Worm (Caenorhabditis elegans) whole organism, L3 larva: Measurements from ENCODE around the gene npax-4.

ENCODE experiments used
- ceh-82 ChIP-seq: fragments of 150-350 bp; optimal IDR thresholded peaks from 2 replicates; lab custom pipeline; 2014; ENCODE audit warnings: missing biosample characterization, missing genetic modification characterization
- jun-1 ChIP-seq: fragments of 150-350 bp; optimal IDR thresholded peaks from 2 replicates; lab custom pipeline; 2014; ENCODE audit warnings: missing biosample characterization, missing genetic modification reagents, missing genetic modification characterization
- nhr-11 ChIP-seq: fragments of 150-350 bp; optimal IDR thresholded peaks from 2 replicates; lab custom pipeline; 2014; ENCODE audit warnings: missing biosample characterization, missing genetic modification characterization
- nhr-12 ChIP-seq: fragments of 150-350 bp; optimal IDR thresholded peaks from 2 replicates; lab custom pipeline; 2014; ENCODE audit warnings: missing biosample characterization, missing genetic modification characterization
- nhr-43 ChIP-seq: sonication (generic microtip); optimal IDR thresholded peaks from 2 replicates; lab custom pipeline; 2016; ENCODE audit warnings: mild to moderate bottlenecking, missing genetic modification characterization, missing compliant biosample characterization; ENCODE audit not compliant: poor library complexity, severe bottlenecking
- nhr-76 ChIP-seq: fragments of 150-350 bp; sonication (generic microtip); optimal IDR thresholded peaks from 5 replicates; lab custom pipeline; 2014; ENCODE audit warnings: missing biosample characterization, missing genetic modification characterization
- snpc-4 ChIP-seq: fragments of 150-350 bp; optimal IDR thresholded peaks from 2 replicates; lab custom pipeline; 2014; ENCODE audit warnings: missing biosample characterization, missing genetic modification characterization

DNA sequence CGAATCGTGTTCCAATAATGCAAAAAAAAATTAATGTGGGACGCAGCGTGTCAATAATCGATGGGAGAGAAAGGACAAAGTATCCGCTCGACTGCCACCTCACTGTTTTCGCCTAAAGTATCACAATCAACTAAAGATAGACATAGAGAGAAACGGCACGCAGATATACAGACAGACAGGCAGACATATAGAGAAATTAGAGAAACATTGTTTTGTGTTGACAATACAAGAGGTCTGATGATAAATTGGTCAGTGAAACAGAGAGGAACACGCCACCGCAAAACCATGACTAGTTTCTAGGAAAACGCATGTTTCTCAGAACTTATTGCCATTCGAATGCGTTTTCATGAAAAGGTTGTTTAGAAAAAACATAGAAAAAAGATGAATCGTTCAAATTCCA is 49.1 kb downstream of the npax-4 start, which contains the start of gene T28C6.8:
- no peak for TF ChIP-seq nhr-12 (tag; lab: Kevin White, UChicago)
- no peak for TF ChIP-seq nhr-76 (tag; lab: Kevin White, UChicago)
- no peak for TF ChIP-seq jun-1 (tag; lab: Kevin White, UChicago)
- TF ChIP-seq nhr-43 (tag; lab: Kevin White, UChicago): no peak
- no peak for TF ChIP-seq ceh-82 (tag; lab: Kevin White, UChicago)
- TF ChIP-seq snpc-4 (tag; lab: Kevin White, UChicago): no peak
- no peak for TF ChIP-seq nhr-11 (tag; lab: Kevin White, UChicago)
